2 worm cellular contexts compared by ENCODE assay signal in genomic region chrV:14791703-14792102, ce11.
TF ChIP-seq lines count a peak whose summit lies in the region.

No protein-coding gene starts in this region.

TF ChIP-seq in whole organism, early embryonic, 17 proteins besides CTCF, POLR2A, EP300 and RAD21:
- TF ChIP-seq tbx-11 (GFP tag; IDR thresholded peaks at IDR 0.05; lab: Robert Waterston, UW) (no peak), hnd-1 (tag; optimal IDR thresholded peaks at IDR 0.05; lab: Kevin White, UChicago) (no peak), pes-1 (GFP tag; IDR thresholded peaks at IDR 0.05; lab: Robert Waterston, UW) (no peak), ceh-36 (tag; optimal IDR thresholded peaks at IDR 0.05; lab: Kevin White, UChicago) (peak; percentile 26)

TF ChIP-seq in whole organism, mixed stage, embryonic, 35 proteins besides CTCF, POLR2A, EP300 and RAD21:
- peak; percentile 9 for TF ChIP-seq ztf-11 (tag; optimal IDR thresholded peaks at IDR 0.05; lab: Kevin White, UChicago)
- peak; percentile 3 for TF ChIP-seq unc-62 (GFP tag; optimal IDR thresholded peaks at IDR 0.05; lab: Kevin White, UChicago)
- no peak for TF ChIP-seq lin-13 (tag; optimal IDR thresholded peaks at IDR 0.05; lab: Kevin White, UChicago)
- peak; percentile 79 for TF ChIP-seq zip-8 (tag; optimal IDR thresholded peaks at IDR 0.05; lab: Kevin White, UChicago)
- no peak for TF ChIP-seq ceh-39 (tag; optimal IDR thresholded peaks at IDR 0.05; lab: Kevin White, UChicago)
- TF ChIP-seq mep-1 (tag; optimal IDR thresholded peaks at IDR 0.05; lab: Kevin White, UChicago) = no peak
- TF ChIP-seq nhr-2 (tag; optimal IDR thresholded peaks at IDR 0.05; lab: Kevin White, UChicago) = peak; percentile 69
